Worm (Caenorhabditis elegans) whole organism, L1 larva: ENCODE measurements around the gene R09A8.1.

Source experiments
- nhr-12 ChIP-seq: sonication (generic microtip); optimal IDR thresholded peaks from 2 replicates; lab custom pipeline; 2017; ENCODE audit warnings: missing biosample characterization, missing genetic modification characterization
- pqm-1 ChIP-seq: sonication (generic microtip); optimal IDR thresholded peaks from 3 replicates; lab custom pipeline; 2017; ENCODE audit warnings: missing biosample characterization, missing genetic modification characterization

DNA sequence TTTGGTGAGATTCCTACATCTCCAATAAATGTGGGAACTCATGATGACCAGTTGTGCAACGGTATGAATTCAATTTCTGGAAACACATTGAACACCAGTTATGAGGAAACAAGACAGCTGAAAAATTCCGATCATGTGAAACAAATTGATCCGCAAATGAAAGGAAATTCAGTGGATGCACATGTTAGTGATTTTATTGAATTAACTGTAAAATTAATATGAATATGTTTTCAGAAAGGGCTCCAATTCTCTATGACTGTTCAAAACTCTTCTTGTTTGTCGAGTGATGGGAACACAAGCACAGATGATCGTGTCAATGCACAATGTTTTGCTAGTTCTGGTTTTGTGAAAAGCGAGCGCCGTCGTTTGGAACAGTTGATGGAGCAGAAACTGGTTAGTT, 6.8 kb downstream of the R09A8.1 start:
- TF ChIP-seq nhr-12 (tag; lab: Kevin White, UChicago) (no peak), pqm-1 (no peak)
